Fruit fly (Drosophila melanogaster) Kc167 (cell line): ENCODE results near the gene kek5.

ENCODE experiments used
- Myc ChIP-seq: fragments of >200 bp; optimal IDR thresholded peaks from 2 replicates; lab custom pipeline; 2017; ENCODE audit warnings: missing external identifiers
- Sin3A ChIP-seq: fragments of >200 bp; optimal IDR thresholded peaks from 2 replicates; lab custom pipeline; 2018; ENCODE audit warnings: missing external identifiers
- insv ChIP-seq: fragments of >200 bp; optimal IDR thresholded peaks from 3 replicates; lab custom pipeline; 2018; ENCODE audit warnings: missing external identifiers
- psq ChIP-seq: fragments of >200 bp; optimal IDR thresholded peaks from 2 replicates; lab custom pipeline; 2017; ENCODE audit warnings: missing external identifiers
- ttk ChIP-seq: sonication (Bioruptor generic); optimal IDR thresholded peaks from 2 replicates; lab custom pipeline; 2017; ENCODE audit warnings: missing external identifiers

dm6 chrX:19348222-19348621 lies 4.8 kb upstream of the kek5 start, which contains the start of gene nAChRalpha7:
- TF ChIP-seq psq (no peak), ttk (no peak), Sin3A (lab: Kevin White, UChicago) (no peak), insv (no peak), Myc (lab: Kevin White, UChicago) (no peak)
